Fruit fly (Drosophila melanogaster) whole organism, pupa: ENCODE measurements around the gene CG3592.
A peak's percentile ranks its signal among the peaks of the same experiment; 100 is the strongest.

Experiments used
- CG10348 ChIP-seq: fragments of 200-800 bp; sonication (Bioruptor generic); IDR thresholded peaks from 2 replicates; pipeline ENCODE4 v1.3.6; 2022; ENCODE audit warnings: missing biosample characterization, missing genetic modification characterization
- CG12605 ChIP-seq: fragments of 200-800 bp; sonication (Bioruptor generic); IDR thresholded peaks from 2 replicates; pipeline ENCODE4 v1.3.6; 2022; ENCODE audit warnings: missing biosample characterization, missing genetic modification characterization
- CG13204 ChIP-seq: fragments of 200-800 bp; sonication (Bioruptor generic); optimal IDR thresholded peaks from 2 replicates; lab custom pipeline; 2018; ENCODE audit warnings: missing biosample characterization, mild to moderate bottlenecking, missing genetic modification characterization, moderate library complexity
- CG14655 ChIP-seq: fragments of 200-800 bp; sonication (Bioruptor generic); optimal IDR thresholded peaks from 3 replicates; lab custom pipeline; 2017; ENCODE audit warnings: mild to moderate bottlenecking, missing biosample characterization, missing genetic modification reagents, missing genetic modification characterization
- CG15710 ChIP-seq: fragments of 200-800 bp; sonication (Bioruptor generic); optimal IDR thresholded peaks from 2 replicates; lab custom pipeline; 2018; ENCODE audit warnings: missing biosample characterization, mild to moderate bottlenecking, missing genetic modification characterization, moderate library complexity
- CG17806 ChIP-seq: fragments of 200-800 bp; sonication (Bioruptor generic); optimal IDR thresholded peaks from 2 replicates; lab custom pipeline; 2018; ENCODE audit warnings: missing biosample characterization, mild to moderate bottlenecking, missing genetic modification characterization, moderate library complexity
- CG32121 ChIP-seq: fragments of 200-800 bp; sonication (Bioruptor generic); IDR thresholded peaks from 2 replicates; pipeline ENCODE4 v1.3.6; 2022; ENCODE audit warnings: missing biosample characterization, missing genetic modification characterization
- CG34367 ChIP-seq: fragments of 200-800 bp; sonication (Bioruptor generic); optimal IDR thresholded peaks from 2 replicates; lab custom pipeline; 2018; ENCODE audit warnings: missing biosample characterization, mild to moderate bottlenecking, missing genetic modification characterization
- CG4496 ChIP-seq: fragments of 200-800 bp; sonication (Bioruptor generic); IDR thresholded peaks from 3 replicates; pipeline ENCODE4 v1.3.6; 2022; ENCODE audit warnings: missing biosample characterization, missing genetic modification characterization
- CG8159 ChIP-seq: fragments of 200-800 bp; sonication (Bioruptor generic); optimal IDR thresholded peaks from 3 replicates; lab custom pipeline; 2018; ENCODE audit warnings: missing biosample characterization, mild to moderate bottlenecking, missing genetic modification characterization, moderate library complexity
- CG8301 ChIP-seq: fragments of 200-800 bp; sonication (Bioruptor generic); optimal IDR thresholded peaks from 2 replicates; lab custom pipeline; 2018; ENCODE audit warnings: missing biosample characterization, mild to moderate bottlenecking, missing genetic modification characterization
- CG9948 ChIP-seq: fragments of 200-800 bp; sonication (Bioruptor generic); optimal IDR thresholded peaks from 2 replicates; lab custom pipeline; 2018; ENCODE audit warnings: missing biosample characterization, mild to moderate bottlenecking, missing genetic modification characterization, moderate library complexity
- D1 ChIP-seq: fragments of 200-800 bp; sonication (Bioruptor generic); optimal IDR thresholded peaks from 2 replicates; lab custom pipeline; 2018; ENCODE audit warnings: missing biosample characterization, mild to moderate bottlenecking, missing genetic modification characterization, moderate library complexity
- EcR ChIP-seq: fragments of 200-800 bp; sonication (Bioruptor generic); optimal IDR thresholded peaks from 3 replicates; lab custom pipeline; 2019; ENCODE audit warnings: missing biosample characterization, missing genetic modification characterization, mild to moderate bottlenecking, moderate library complexity, missing genetic modification reagents
- Ets98B ChIP-seq: fragments of 200-800 bp; sonication (Bioruptor generic); IDR thresholded peaks from 2 replicates; pipeline ENCODE4 v1.3.6; 2022; ENCODE audit warnings: missing biosample characterization, missing genetic modification characterization
- Pif1A ChIP-seq: fragments of 200-800 bp; sonication (Bioruptor generic); optimal IDR thresholded peaks from 3 replicates; lab custom pipeline; 2016; ENCODE audit warnings: missing biosample characterization, missing genetic modification characterization
- Pif1B ChIP-seq: fragments of 200-800 bp; sonication (Bioruptor generic); optimal IDR thresholded peaks from 3 replicates; lab custom pipeline; 2016; ENCODE audit warnings: missing biosample characterization, missing genetic modification characterization
- Snoo ChIP-seq: fragments of 200-800 bp; sonication (Bioruptor generic); optimal IDR thresholded peaks from 3 replicates; lab custom pipeline; 2017; ENCODE audit warnings: missing biosample characterization, mild to moderate bottlenecking, missing genetic modification characterization, inconsistent platforms
- fd96Ca ChIP-seq: fragments of 200-800 bp; sonication (Bioruptor generic); IDR thresholded peaks from 3 replicates; pipeline ENCODE4 v1.3.6; 2022; ENCODE audit warnings: missing biosample characterization, missing genetic modification characterization
- gl ChIP-seq: fragments of 200-800 bp; sonication (Bioruptor generic); optimal IDR thresholded peaks from 2 replicates; lab custom pipeline; 2018; ENCODE audit warnings: missing biosample characterization, mild to moderate bottlenecking, missing genetic modification characterization
- rn ChIP-seq: fragments of 200-800 bp; sonication (Bioruptor generic); IDR thresholded peaks from 2 replicates; pipeline ENCODE4 v1.3.6; 2022; ENCODE audit warnings: missing biosample characterization, missing genetic modification characterization

The CG3592 gene

DNA sequence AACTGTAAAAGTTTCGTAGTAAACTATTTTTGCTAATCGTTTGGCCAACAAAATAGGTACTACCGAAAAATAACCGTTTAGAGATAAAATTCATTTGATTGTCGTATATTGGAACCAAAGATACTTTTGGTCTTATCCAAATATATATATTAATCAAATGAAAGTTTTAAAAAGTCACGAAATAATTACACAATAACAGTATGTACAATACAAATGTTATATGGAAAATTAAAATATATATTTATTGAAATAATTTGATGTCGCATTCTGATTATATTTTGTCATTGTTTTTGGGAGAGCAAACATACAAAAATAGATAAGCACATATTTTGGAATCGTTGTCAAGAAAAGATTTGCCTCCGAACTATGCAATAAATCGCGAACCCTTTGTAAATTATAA is 3.6 kb downstream of the CG3592 start, which contains the start of gene CG14420:
TSS of gene CG14420 (plus strand) at position 301 of the 400 bp plus-strand sequence.
- TF ChIP-seq fd96Ca (GFP tag; lab: Robert Waterston, UW) (no peak), rn (no peak), gl (tag; lab: Kevin White, UChicago) (no peak), Snoo (tag; lab: Kevin White, UChicago) (no peak), CG10348 (GFP tag; lab: Robert Waterston, UW) (no peak), CG32121 (GFP tag; lab: Robert Waterston, UW) (no peak), CG8301 (tag; lab: Kevin White, UChicago) (no peak), CG15710 (tag; lab: Kevin White, UChicago) (no peak), CG14655 (no peak), CG4496 (GFP tag; lab: Robert Waterston, UW) (no peak), CG17806 (no peak), CG13204 (no peak), CG8159 (tag; lab: Kevin White, UChicago) (no peak), Ets98B (GFP tag; lab: Robert Waterston, UW) (no peak), Pif1A (GFP tag; lab: Kevin White, UChicago) (no peak)

dm6 chrX:2941108-2941507 is 6.2 kb downstream of the CG3592 start, which contains the start of gene CG14421:
TSS of gene CG14421 (plus strand) at chrX:2941408.
- no peak for TF ChIP-seq CG4496 (GFP tag; lab: Robert Waterston, UW)
- no peak for TF ChIP-seq fd96Ca (GFP tag; lab: Robert Waterston, UW)
- TF ChIP-seq CG17806 = no peak
- TF ChIP-seq CG32121 (GFP tag; lab: Robert Waterston, UW) = no peak
- no peak for TF ChIP-seq CG15710 (tag; lab: Kevin White, UChicago)

dm6 chrX:2943086-2943485 is 8.2 kb downstream of the CG3592 start, which contains the start of gene CG14422:
TSS of gene CG14422 (plus strand) at chrX:2943386.
- TF ChIP-seq CG10348 (GFP tag; lab: Robert Waterston, UW) (no peak), CG15710 (tag; lab: Kevin White, UChicago) (no peak), CG14655 (no peak), CG9948 (tag; lab: Kevin White, UChicago) (no peak), CG32121 (GFP tag; lab: Robert Waterston, UW) (no peak), D1 (no peak), CG13204 (no peak), gl (tag; lab: Kevin White, UChicago) (no peak), Pif1B (GFP tag; lab: Kevin White, UChicago) (no peak), Snoo (tag; lab: Kevin White, UChicago) (no peak), CG34367 (no peak), CG4496 (GFP tag; lab: Robert Waterston, UW) (no peak), EcR (no peak), fd96Ca (GFP tag; lab: Robert Waterston, UW) (no peak), Pif1A (GFP tag; lab: Kevin White, UChicago) (no peak), CG8159 (tag; lab: Kevin White, UChicago) (no peak), CG12605 (GFP tag; lab: Robert Waterston, UW) (no peak)

dm6 chrX:2945103-2945502 is 10.2 kb downstream of the CG3592 start, which contains the start of gene CG14423:
TSS of gene CG14423 (plus strand) at chrX:2945403.
- no peak for TF ChIP-seq CG10348 (GFP tag; lab: Robert Waterston, UW)

DNA sequence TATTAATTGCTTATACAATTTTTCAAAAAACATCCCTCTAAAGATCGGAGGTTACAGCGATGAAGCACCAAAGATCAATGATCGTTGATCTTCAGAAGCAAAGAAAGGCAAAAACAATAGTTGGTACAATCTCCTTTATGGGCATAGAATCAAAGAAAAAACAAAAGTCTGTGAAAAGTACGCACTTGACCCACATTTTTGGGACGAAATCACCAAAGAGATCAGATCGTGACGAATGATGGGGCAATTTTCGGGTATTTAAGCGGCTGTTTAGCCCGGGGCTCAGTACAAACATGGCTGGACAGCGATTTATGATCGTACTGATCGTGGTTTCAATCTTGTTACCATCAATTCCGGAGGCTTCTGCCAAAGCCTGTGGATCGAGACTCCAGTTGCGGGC is 11.9 kb downstream of the CG3592 start, which contains the start of gene CG17959:
TSS of gene CG17959 (plus strand) at position 301 of the 400 bp plus-strand sequence.
- TF ChIP-seq CG8301 (tag; lab: Kevin White, UChicago) (no peak), CG32121 (GFP tag; lab: Robert Waterston, UW) (no peak), CG4496 (GFP tag; lab: Robert Waterston, UW) (no peak), EcR (no peak)

DNA sequence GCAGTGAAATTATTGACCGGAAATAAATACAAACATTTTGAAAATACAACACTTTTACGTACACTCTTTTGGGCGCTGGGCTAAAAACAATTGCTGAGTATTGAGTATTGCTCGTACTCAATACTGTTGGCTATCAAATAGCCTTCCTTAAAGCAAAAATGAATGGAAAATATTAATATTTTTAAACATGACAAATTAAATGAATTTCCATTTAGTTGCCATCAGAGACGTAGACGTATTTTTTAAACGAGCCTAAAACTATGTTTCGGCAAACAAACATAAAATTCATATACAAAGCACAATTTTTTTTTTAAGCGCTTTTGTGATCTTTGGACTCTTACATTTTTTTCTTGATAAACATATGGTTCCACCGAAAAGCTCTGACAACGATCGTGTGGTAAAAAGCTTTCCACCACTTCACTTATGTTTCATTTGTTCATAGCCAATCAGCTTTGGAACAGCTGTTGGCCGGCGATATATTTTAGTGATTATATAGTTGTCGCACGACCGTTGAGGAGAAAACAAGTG is 12.7 kb downstream of the CG3592 start, which contains the start of gene CG3603:
TSS of gene CG3603 (plus strand) at position 490 of the 528 bp plus-strand sequence.
- TF ChIP-seq CG4496 (GFP tag; lab: Robert Waterston, UW) = peak; percentile 81
- peak; percentile 73 for TF ChIP-seq CG32121 (GFP tag; lab: Robert Waterston, UW)
- TF ChIP-seq CG34367 = peak; percentile 77
- TF ChIP-seq CG17806 = peak; percentile 55
- peak; percentile 78 for TF ChIP-seq CG14655
- peak; percentile 81 for TF ChIP-seq Snoo (tag; lab: Kevin White, UChicago)
- peak; percentile 83 for TF ChIP-seq CG12605 (GFP tag; lab: Robert Waterston, UW)
- no peak for TF ChIP-seq EcR
- TF ChIP-seq gl (tag; lab: Kevin White, UChicago) = peak; percentile 82
- TF ChIP-seq rn = no peak
- TF ChIP-seq CG8301 (tag; lab: Kevin White, UChicago) = peak; percentile 66
- TF ChIP-seq CG13204 = peak; percentile 69
- peak; percentile 78 for TF ChIP-seq Pif1B (GFP tag; lab: Kevin White, UChicago)
- TF ChIP-seq D1 = peak; percentile 26
- TF ChIP-seq CG9948 (tag; lab: Kevin White, UChicago) = no peak
- no peak for TF ChIP-seq CG10348 (GFP tag; lab: Robert Waterston, UW)
- TF ChIP-seq Pif1A (GFP tag; lab: Kevin White, UChicago) = peak; percentile 87
- TF ChIP-seq fd96Ca (GFP tag; lab: Robert Waterston, UW) = peak; percentile 44; the same call in 1 of the 3 replicates
- peak; percentile 37 for TF ChIP-seq CG15710 (tag; lab: Kevin White, UChicago)
- TF ChIP-seq Ets98B (GFP tag; lab: Robert Waterston, UW) = peak; percentile 75
- TF ChIP-seq CG8159 (tag; lab: Kevin White, UChicago) = peak; percentile 61
- TF ChIP-seq, all 21 proteins: peak for 17
